Worm (Caenorhabditis elegans): Measurements from ENCODE around the gene srj-54.

DNA sequence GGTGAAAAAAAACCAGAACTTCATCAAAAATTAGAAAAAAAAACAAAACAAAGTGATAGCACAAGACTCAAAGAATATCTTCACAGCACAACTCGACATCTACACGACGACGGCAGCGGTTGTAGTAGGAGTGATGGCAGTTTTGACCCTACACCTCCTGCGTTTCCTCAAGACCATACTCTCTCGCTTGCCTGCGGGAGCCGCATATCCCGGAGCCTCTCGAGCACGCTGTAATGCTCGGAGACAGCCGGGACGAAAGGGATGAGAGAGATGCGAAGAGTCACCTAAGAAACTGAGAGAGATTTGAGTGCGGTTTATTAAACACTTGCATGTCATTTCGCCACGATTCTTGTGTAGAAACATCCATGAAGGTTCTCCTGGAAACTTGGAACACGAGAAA is 50.2 kb downstream of the srj-54 start:
- TF ChIP-seq lin-15B (tag; optimal IDR thresholded peaks at IDR 0.05) (no peak), egl-27 (tag; optimal IDR thresholded peaks at IDR 0.05) (no peak), ceh-28 (tag; optimal IDR thresholded peaks at IDR 0.05) (no peak), fkh-10 (GFP tag; optimal IDR thresholded peaks at IDR 0.05) (no peak), aly-2 (tag; optimal IDR thresholded peaks at IDR 0.05) (no peak), zip-11 (GFP tag; IDR thresholded peaks at IDR 0.05) (no peak), mes-2 (tag; optimal IDR thresholded peaks at IDR 0.05; ENCODE audit: poor library complexity, severe bottlenecking) (no peak)
